Fruit fly (Drosophila melanogaster): ENCODE data around the gene Ugt35B1.

DNA sequence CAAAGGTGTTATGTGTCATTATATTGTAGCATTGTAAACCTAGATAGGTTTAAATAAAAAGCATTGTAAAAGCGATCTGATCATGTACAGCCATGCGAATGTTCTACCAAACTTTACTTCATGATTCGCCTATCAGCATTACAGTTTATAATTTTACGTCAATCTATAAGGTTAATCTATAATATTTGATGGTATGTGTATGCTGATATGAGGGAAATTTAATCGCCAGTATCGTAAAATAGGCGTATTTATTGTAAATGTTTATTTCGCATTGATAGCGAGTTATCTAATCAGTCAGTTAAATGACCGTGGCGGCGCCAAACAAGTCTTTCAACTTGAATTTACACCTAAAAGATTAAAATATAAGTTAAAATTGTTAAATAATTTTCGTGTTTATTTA is 7.5 kb upstream of the Ugt35B1 start:
- no peak for TF ChIP-seq usp (GFP tag; optimal IDR thresholded peaks at IDR 0.05)
- TF ChIP-seq CG8478 (optimal IDR thresholded peaks at IDR 0.05): no peak
- TF ChIP-seq EcR (GFP tag; optimal IDR thresholded peaks at IDR 0.05): no peak
- TF ChIP-seq psq (optimal IDR thresholded peaks at IDR 0.05): no peak
- TF ChIP-seq Dll (optimal IDR thresholded peaks at IDR 0.05): no peak
- no peak for TF ChIP-seq pan (optimal IDR thresholded peaks at IDR 0.05)

All from whole organism.